Fruit fly (Drosophila melanogaster): ENCODE data around the gene Clic.

The Clic gene

dm6 chrX:13783534-13783949, 38.6 kb downstream of the Clic start, which contains the start of gene inaE:
Gene inaE (plus strand): TSS chrX:13783714.
- peak; percentile 37 for TF ChIP-seq CG17801 (GFP tag; optimal IDR thresholded peaks at IDR 0.05; ENCODE audit: partially characterized antibody)

- TF ChIP-seq CG17801 (GFP tag; optimal IDR thresholded peaks at IDR 0.05; ENCODE audit: partially characterized antibody), result peak; percentile 88
Observed at dm6 chrX:13781739-13782502, 40.2 kb downstream of the Clic start, which contains the start of the genes CtsB and amrt. Gene CtsB (minus strand): TSS chrX:13782170. Gene amrt (plus strand): TSS chrX:13782459.

- TF ChIP-seq CG17801 (GFP tag; optimal IDR thresholded peaks at IDR 0.05; ENCODE audit: partially characterized antibody), result peak; percentile 78
Observed at dm6 chrX:13779696-13780095, 42.4 kb downstream of the Clic start.

dm6 chrX:13778568-13778967, 43.5 kb downstream of the Clic start:
- TF ChIP-seq CG17801 (GFP tag; optimal IDR thresholded peaks at IDR 0.05; ENCODE audit: partially characterized antibody), result no peak

- TF ChIP-seq CG17801 (GFP tag; optimal IDR thresholded peaks at IDR 0.05; ENCODE audit: partially characterized antibody), result no peak
Observed at dm6 chrX:13770768-13771167, 51.3 kb downstream of the Clic start.

dm6 chrX:13766495-13766894, 55.6 kb downstream of the Clic start:
- TF ChIP-seq CG17801 (GFP tag; optimal IDR thresholded peaks at IDR 0.05; ENCODE audit: partially characterized antibody), result no peak

- TF ChIP-seq CG17801 (GFP tag; optimal IDR thresholded peaks at IDR 0.05; ENCODE audit: partially characterized antibody), result no peak
Observed at dm6 chrX:13765217-13765616, 56.9 kb downstream of the Clic start.

dm6 chrX:13764397-13765119, 57.5 kb downstream of the Clic start:
- TF ChIP-seq CG17801 (GFP tag; optimal IDR thresholded peaks at IDR 0.05; ENCODE audit: partially characterized antibody), result peak; percentile 51

Data from ovary, adult (tissue).